Fruit fly (Drosophila melanogaster) whole organism, embryonic: ENCODE data around the gene CG9133.

Experiments
- CG11247 ChIP-seq: fragments of 200-800 bp; sonication (Bioruptor generic); IDR thresholded peaks from 2 replicates; pipeline ENCODE4 v1.3.6; 2022; ENCODE audit warnings: missing biosample characterization, missing genetic modification characterization
- Hmx ChIP-seq: fragments of 200-800 bp; sonication (Bioruptor generic); optimal IDR thresholded peaks from 2 replicates; lab custom pipeline; 2016; ENCODE audit warnings: missing biosample characterization, missing genetic modification characterization
- Myb ChIP-seq: fragments of 200-800 bp; sonication (Bioruptor generic); optimal IDR thresholded peaks from 2 replicates; lab custom pipeline; 2016; ENCODE audit warnings: missing biosample characterization, missing genetic modification characterization
- caup ChIP-seq: fragments of 200-800 bp; sonication (Bioruptor generic); optimal IDR thresholded peaks from 3 replicates; lab custom pipeline; 2017; ENCODE audit warnings: missing biosample characterization, mild to moderate bottlenecking, missing genetic modification characterization, moderate library complexity; ENCODE audit not compliant: severe bottlenecking
- dysf ChIP-seq: fragments of 200-800 bp; sonication (Bioruptor generic); IDR thresholded peaks from 3 replicates; pipeline ENCODE4 v1.3.6; 2022; ENCODE audit warnings: missing biosample characterization, missing genetic modification characterization
- phol ChIP-seq: fragments of 200-800 bp; sonication (Bioruptor generic); optimal IDR thresholded peaks from 3 replicates; lab custom pipeline; 2018; ENCODE audit warnings: missing biosample characterization, mild to moderate bottlenecking, missing genetic modification characterization, moderate library complexity
- usp ChIP-seq: fragments of >200 bp; optimal IDR thresholded peaks from 2 replicates; lab custom pipeline; 2017; ENCODE audit warnings: missing biosample characterization, missing genetic modification characterization

- TF ChIP-seq CG11247 (GFP tag; lab: Robert Waterston, UW) (no peak), Hmx (GFP tag; lab: Kevin White, UChicago) (no peak), caup (no peak), usp (no peak), dysf (GFP tag; lab: Robert Waterston, UW) (no peak), Myb (GFP tag; lab: Kevin White, UChicago) (no peak), phol (no peak)
These were observed 24.0 kb downstream of the CG9133 start, which contains the start of gene CG32333 for dm6 chr3L:1275767-1276166.
